Worm (Caenorhabditis elegans) whole organism, L1 larva: ENCODE results near the gene fbxb-58.

Source experiments
- egl-13 ChIP-seq: sonication (generic microtip); optimal IDR thresholded peaks from 2 replicates; lab custom pipeline; 2016; ENCODE audit warnings: missing genotype, missing genetic modification reagents, missing genetic modification characterization, missing compliant biosample characterization
- hlh-17 ChIP-seq: fragments of 200-800 bp; sonication (Bioruptor generic); optimal IDR thresholded peaks from 2 replicates; lab custom pipeline; 2018; ENCODE audit warnings: missing genetic modification characterization, mild to moderate bottlenecking, missing compliant biosample characterization, moderate library complexity, borderline replicate concordance
- lin-39 ChIP-seq: fragments of 150-350 bp; optimal IDR thresholded peaks from 2 replicates; lab custom pipeline; 2014; ENCODE audit warnings: missing biosample characterization, missing genetic modification reagents, missing genetic modification characterization
- skn-1 ChIP-seq: fragments of 150-350 bp; optimal IDR thresholded peaks from 2 replicates; lab custom pipeline; 2014; ENCODE audit warnings: missing biosample characterization, missing genetic modification characterization
- ztf-4 ChIP-seq: fragments of 150-350 bp; optimal IDR thresholded peaks from 2 replicates; lab custom pipeline; 2014; ENCODE audit warnings: missing biosample characterization, missing genetic modification characterization

DNA sequence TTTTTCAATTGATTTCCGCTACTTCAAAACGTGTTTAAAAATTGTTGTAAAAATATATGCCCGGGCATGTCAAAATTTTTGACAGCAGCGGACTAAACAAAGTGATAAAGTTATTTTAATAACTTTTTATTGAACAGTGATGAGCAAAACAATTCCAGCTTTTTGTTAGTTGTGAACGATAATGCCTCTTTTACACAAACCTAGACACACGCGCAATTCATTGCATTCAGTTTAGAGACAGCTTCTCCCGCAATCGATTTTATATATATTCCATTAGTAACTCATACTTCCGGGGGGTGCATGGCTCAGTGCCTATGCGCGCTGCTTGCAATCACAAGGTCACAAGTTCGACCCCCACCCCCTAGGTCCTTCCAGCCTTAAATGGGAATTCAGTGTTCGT, 26.2 kb downstream of the fbxb-58 start, which contains the start of gene ZK380.6:
- TF ChIP-seq hlh-17 (GFP tag; lab: Kevin White, UChicago), result no peak
- TF ChIP-seq ztf-4 (tag; lab: Kevin White, UChicago), result no peak
- no peak for TF ChIP-seq lin-39 (tag; lab: Kevin White, UChicago)
- no peak for TF ChIP-seq skn-1 (tag; lab: Kevin White, UChicago)
- TF ChIP-seq egl-13 (tag; lab: Kevin White, UChicago), result no peak
